Fruit fly (Drosophila melanogaster) S2 (cell line): Measurements from ENCODE around the gene Mms19.

Experiments used
- CG8478 ChIP-seq: fragments of >200 bp; optimal IDR thresholded peaks from 2 replicates; lab custom pipeline; 2018
- CTCF ChIP-seq, 2 experiments: fragments of >200 bp; optimal IDR thresholded peaks; 2 replicates each; lab custom pipeline; 2018

dm6 chr3R:5212759-5213053 lies 19.6 kb upstream of the Mms19 start:
- TF ChIP-seq CG8478 (lab: Kevin White, UChicago) (no peak), CTCF (optimal IDR thresholded peaks at IDR 0.05; lab: Kevin White, UChicago) (no peak)
